Worm (Caenorhabditis elegans) whole organism, L1 larva: ENCODE measurements around the gene lap-2.

Experiments used
- blmp-1 ChIP-seq: fragments of 150-350 bp; optimal IDR thresholded peaks from 2 replicates; lab custom pipeline; 2014; ENCODE audit warnings: missing biosample characterization, missing genetic modification characterization
- nhr-84 ChIP-seq: sonication (generic microtip); optimal IDR thresholded peaks from 2 replicates; lab custom pipeline; 2017; ENCODE audit warnings: missing biosample characterization, missing genetic modification characterization

DNA sequence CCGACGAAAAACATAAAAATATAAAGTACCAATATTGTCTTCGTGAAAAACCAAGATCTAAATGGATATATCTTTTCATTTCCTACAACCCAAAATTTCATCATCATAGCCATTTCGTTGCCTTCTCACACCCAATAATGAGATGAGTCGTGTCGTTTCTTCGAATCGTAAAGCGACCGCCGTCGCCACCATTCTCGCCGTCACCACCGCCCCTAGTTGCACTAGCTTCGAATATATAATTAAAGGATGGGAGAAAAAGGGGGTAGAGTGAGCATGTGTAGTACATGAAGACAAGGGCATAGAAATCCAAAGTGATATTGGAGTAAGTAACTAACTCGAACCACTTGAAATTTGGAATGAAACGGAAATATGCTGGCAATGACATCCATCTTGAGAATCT lies 21.2 kb upstream of the lap-2 start:
- TF ChIP-seq blmp-1 (tag; lab: Kevin White, UChicago) (no peak), nhr-84 (tag; lab: Kevin White, UChicago) (no peak)
